Fruit fly (Drosophila melanogaster): Measurements from ENCODE around the gene CG12725.

Gene CG12725

DNA sequence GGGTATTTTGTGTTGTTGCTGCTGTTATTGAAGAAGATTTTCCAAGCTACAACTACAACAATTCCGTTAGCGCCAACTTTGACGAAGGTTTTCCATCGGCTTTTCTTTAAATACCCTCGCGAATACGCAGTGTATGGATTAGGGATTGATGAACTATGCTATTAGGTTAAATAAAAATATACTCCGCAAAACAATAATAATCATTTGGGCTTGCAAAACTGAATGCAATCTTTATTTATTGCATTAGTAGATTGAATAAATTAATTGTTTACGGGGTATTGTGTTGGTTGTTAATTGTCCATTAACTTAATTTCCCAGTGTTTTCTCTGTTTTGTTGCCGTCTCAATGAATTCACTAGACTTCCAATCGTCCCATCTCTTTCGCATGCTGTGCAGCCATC lies 44.8 kb upstream of the CG12725 start (continued):
- TF ChIP-seq crp (GFP tag; optimal IDR thresholded peaks at IDR 0.05) (no peak), Eip74EF (GFP tag; optimal IDR thresholded peaks at IDR 0.05) (no peak), CG31441 (GFP tag; IDR thresholded peaks at IDR 0.05) (0 out of 2 replicates have a peak, but pooled peaks have one; percentile 12), ham (GFP tag; IDR thresholded peaks at IDR 0.05) (no peak), Hsf (GFP tag; optimal IDR thresholded peaks at IDR 0.05) (no peak), CG17328 (GFP tag; IDR thresholded peaks at IDR 0.05) (no peak), tio (GFP tag; optimal IDR thresholded peaks at IDR 0.05) (no peak), CG6689 (GFP tag; IDR thresholded peaks at IDR 0.05) (no peak), Drgx (GFP tag; IDR thresholded peaks at IDR 0.05) (0 out of 2 replicates have a peak, but pooled peaks have one; percentile 25), Hmx (GFP tag; optimal IDR thresholded peaks at IDR 0.05) (no peak), trem (tag; optimal IDR thresholded peaks at IDR 0.05) (no peak), CG7928 (GFP tag; optimal IDR thresholded peaks at IDR 0.05) (no peak), lab (GFP tag; optimal IDR thresholded peaks at IDR 0.05) (no peak), CG15269 (tag; optimal IDR thresholded peaks at IDR 0.05) (peak; percentile 9), salm (tag; optimal IDR thresholded peaks at IDR 0.05) (no peak), ac (GFP tag; optimal IDR thresholded peaks at IDR 0.05) (no peak), CG34224 (GFP tag; IDR thresholded peaks at IDR 0.05; ENCODE audit: partially characterized antibody) (no peak), MESR4 (GFP tag; optimal IDR thresholded peaks at IDR 0.05) (no peak), Atf6 (GFP tag; IDR thresholded peaks at IDR 0.05) (no peak), chif (GFP tag; optimal IDR thresholded peaks at IDR 0.05) (no peak), CG7556 (GFP tag; optimal IDR thresholded peaks at IDR 0.05) (no peak), CG12219 (GFP tag; optimal IDR thresholded peaks at IDR 0.05) (no peak), Sox102F (GFP tag; optimal IDR thresholded peaks at IDR 0.05) (peak; percentile 49), Optix (GFP tag; IDR thresholded peaks at IDR 0.05) (no peak), Oaz (GFP tag; IDR thresholded peaks at IDR 0.05) (no peak), tll (GFP tag; optimal IDR thresholded peaks at IDR 0.05) (no peak), corto (GFP tag; optimal IDR thresholded peaks at IDR 0.05) (no peak), sna (GFP tag; IDR thresholded peaks at IDR 0.05; ENCODE audit: partially characterized antibody) (no peak), bbx (GFP tag; IDR thresholded peaks at IDR 0.05; ENCODE audit: partially characterized antibody) (no peak), Poxn (GFP tag; IDR thresholded peaks at IDR 0.05) (no peak), lov (optimal IDR thresholded peaks at IDR 0.05) (no peak), lov (GFP tag; IDR thresholded peaks at IDR 0.05) (no peak), Hr51 (GFP tag; optimal IDR thresholded peaks at IDR 0.05) (peak in 1 of 2 experiments; percentile 42), Side (GFP tag; optimal IDR thresholded peaks at IDR 0.05) (no peak), crc (GFP tag; optimal IDR thresholded peaks at IDR 0.05) (no peak), nmo (GFP tag; optimal IDR thresholded peaks at IDR 0.05) (peak; percentile 11), pum (GFP tag; optimal IDR thresholded peaks at IDR 0.05) (no peak), CG3407 (GFP tag; optimal IDR thresholded peaks at IDR 0.05) (no peak), Tbp (GFP tag; optimal IDR thresholded peaks at IDR 0.05) (no peak), CG14050 (GFP tag; IDR thresholded peaks at IDR 0.05) (no peak), CG5245 (GFP tag; optimal IDR thresholded peaks at IDR 0.05) (no peak), cas (GFP tag; IDR thresholded peaks at IDR 0.05) (no peak), tin (GFP tag; optimal IDR thresholded peaks at IDR 0.05) (no peak), bcd (GFP tag; optimal IDR thresholded peaks at IDR 0.05) (no peak), btn (GFP tag; optimal IDR thresholded peaks at IDR 0.05) (no peak), ERR (GFP tag; optimal IDR thresholded peaks at IDR 0.05) (no peak), CG13287 (GFP tag; IDR thresholded peaks at IDR 0.05; ENCODE audit: partially characterized antibody) (no peak), gem (tag; optimal IDR thresholded peaks at IDR 0.05) (peak; percentile 43), Usf (GFP tag; optimal IDR thresholded peaks at IDR 0.05) (no peak), chn (GFP tag; optimal IDR thresholded peaks at IDR 0.05) (no peak), lmd (GFP tag; IDR thresholded peaks at IDR 0.05) (peak; percentile 46; the same call in 1 of the 2 replicates)
